Fruit fly (Drosophila melanogaster): Measurements from ENCODE around the gene Zif.
A peak's percentile ranks its signal among the peaks of the same experiment; 100 is the strongest.

The Zif gene

DNA sequence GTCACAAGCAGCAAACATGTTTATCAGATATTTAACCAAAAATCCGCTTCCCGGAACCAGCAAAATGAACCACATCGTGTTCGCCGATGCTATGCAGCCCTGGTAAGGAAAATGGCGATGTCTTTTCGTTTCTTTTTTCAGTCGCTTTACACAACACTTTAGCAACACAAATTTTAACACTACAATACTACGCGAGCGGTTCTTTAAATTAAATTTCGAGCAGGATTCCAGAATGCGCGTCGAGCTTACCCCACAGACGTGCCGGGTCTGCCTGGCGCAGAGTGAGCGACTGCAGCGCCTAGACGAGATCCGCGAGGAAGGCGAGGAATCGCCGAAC is at the start of gene Zif:
Zif (plus strand) TSS at position 34 of the 337 bp plus-strand sequence.
- peak; percentile 35 for TF ChIP-seq CG1620 (GFP tag; optimal IDR thresholded peaks at IDR 0.05)
- no peak for TF ChIP-seq CG11617 (GFP tag; optimal IDR thresholded peaks at IDR 0.05)
- TF ChIP-seq cnc (optimal IDR thresholded peaks at IDR 0.05): no peak
- TF ChIP-seq bab1 (GFP tag; optimal IDR thresholded peaks at IDR 0.05): peak; percentile 24
- peak; percentile 33 for TF ChIP-seq CG7045 (GFP tag; optimal IDR thresholded peaks at IDR 0.05)
- TF ChIP-seq kay (GFP tag; ENCODE audit: borderline replicate concordance): peak; percentile 47
- peak; percentile 36 for TF ChIP-seq CG7101 (tag; optimal IDR thresholded peaks at IDR 0.05)
- peak; percentile 59 for TF ChIP-seq pad (GFP tag; optimal IDR thresholded peaks at IDR 0.05)
- no peak for TF ChIP-seq Clk (GFP tag; optimal IDR thresholded peaks at IDR 0.05)
- no peak for TF ChIP-seq CG5204 (GFP tag; optimal IDR thresholded peaks at IDR 0.05)
- peak; percentile 13 for TF ChIP-seq CG33017 (tag; optimal IDR thresholded peaks at IDR 0.05)
- peak; percentile 6 for TF ChIP-seq cic (GFP tag; optimal IDR thresholded peaks at IDR 0.05)
- TF ChIP-seq toe (GFP tag; optimal IDR thresholded peaks at IDR 0.05): peak; percentile 5
- TF ChIP-seq Mnt (GFP tag; optimal IDR thresholded peaks at IDR 0.05): no peak
- TF ChIP-seq ovo (GFP tag; optimal IDR thresholded peaks at IDR 0.05): no peak
- TF ChIP-seq CG12768 (GFP tag; optimal IDR thresholded peaks at IDR 0.05): peak; percentile 50
- TF ChIP-seq CG14711 (tag; optimal IDR thresholded peaks at IDR 0.05): peak; percentile 21
- TF ChIP-seq tj (GFP tag; optimal IDR thresholded peaks at IDR 0.05): peak; percentile 2
- TF ChIP-seq Crg-1 (GFP tag; optimal IDR thresholded peaks at IDR 0.05): peak; percentile 62
- TF ChIP-seq Hr96 (GFP tag; optimal IDR thresholded peaks at IDR 0.05): peak; percentile 1

DNA sequence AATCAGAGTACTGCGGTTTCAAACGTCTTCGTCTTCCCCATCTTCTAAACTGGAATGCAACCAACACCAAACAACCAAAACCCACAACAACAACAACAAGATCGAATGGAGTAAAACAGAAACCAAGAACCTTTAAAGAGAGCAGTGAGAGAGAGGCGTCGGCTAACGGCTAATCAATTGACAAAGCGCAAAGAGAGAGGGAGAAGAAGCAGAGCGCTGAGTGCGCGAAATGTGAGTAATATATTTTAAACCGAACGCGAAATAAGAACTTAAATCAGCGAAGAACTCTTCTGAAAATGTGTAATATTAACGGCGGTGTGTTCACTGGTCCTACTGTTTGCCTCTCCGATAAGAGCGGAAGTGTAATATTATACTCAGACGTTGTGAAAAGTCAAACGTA is 49.3 kb upstream of the Zif start:
- TF ChIP-seq tj (GFP tag; optimal IDR thresholded peaks at IDR 0.05) (peak; percentile 95), CG12768 (GFP tag; optimal IDR thresholded peaks at IDR 0.05) (no peak)

DNA sequence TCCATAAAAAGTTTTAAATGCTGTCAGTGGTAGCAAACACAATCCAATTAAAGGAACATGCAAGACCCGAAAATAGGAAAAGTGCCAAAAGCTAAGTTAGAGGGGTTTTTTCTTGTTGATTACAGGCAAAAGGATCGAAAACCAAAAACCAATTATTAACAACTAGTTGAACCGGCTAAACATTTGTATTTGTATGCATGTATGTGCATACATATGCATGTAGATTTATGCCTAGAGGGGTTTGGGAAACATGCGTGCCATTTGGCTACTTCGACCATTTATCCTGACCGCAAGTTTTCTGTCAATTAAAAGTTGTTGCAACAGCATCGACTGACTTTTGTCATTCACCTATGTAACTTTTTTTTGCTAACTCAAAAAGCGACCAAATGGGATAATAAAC is 48.4 kb upstream of the Zif start:
- no peak for TF ChIP-seq tj (GFP tag; optimal IDR thresholded peaks at IDR 0.05)
- no peak for TF ChIP-seq Mnt (GFP tag; optimal IDR thresholded peaks at IDR 0.05)
- no peak for TF ChIP-seq bab1 (GFP tag; optimal IDR thresholded peaks at IDR 0.05)
- no peak for TF ChIP-seq cic (GFP tag; optimal IDR thresholded peaks at IDR 0.05)
- no peak for TF ChIP-seq CG5204 (GFP tag; optimal IDR thresholded peaks at IDR 0.05)
- TF ChIP-seq CG33017 (tag; optimal IDR thresholded peaks at IDR 0.05): no peak
- no peak for TF ChIP-seq ovo (GFP tag; optimal IDR thresholded peaks at IDR 0.05)
- no peak for TF ChIP-seq CG12768 (GFP tag; optimal IDR thresholded peaks at IDR 0.05)

DNA sequence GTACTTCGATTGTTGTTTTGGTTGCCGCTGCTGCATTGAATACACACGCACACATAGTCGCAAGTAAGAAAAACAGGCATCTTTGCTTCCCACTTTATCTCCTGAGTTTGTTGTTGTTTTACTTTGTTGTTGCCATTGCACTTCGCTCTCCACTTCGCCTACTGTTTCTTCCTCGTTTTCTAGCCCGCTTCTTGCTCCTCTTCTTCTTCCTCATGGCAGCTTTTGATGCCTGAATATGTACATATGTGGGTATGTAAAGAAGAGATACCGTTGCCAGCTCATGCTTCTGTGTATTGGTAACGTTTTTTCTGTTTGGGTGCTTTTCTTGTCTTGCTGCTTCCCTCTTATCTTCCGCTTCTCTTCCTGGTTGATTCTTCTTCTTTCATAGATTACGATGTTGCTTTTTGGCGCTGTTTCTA is 47.7 kb upstream of the Zif start:
- TF ChIP-seq ovo (GFP tag; optimal IDR thresholded peaks at IDR 0.05): peak; percentile 43
- no peak for TF ChIP-seq cnc (optimal IDR thresholded peaks at IDR 0.05)
- TF ChIP-seq Mnt (GFP tag; optimal IDR thresholded peaks at IDR 0.05): peak; percentile 43
- TF ChIP-seq CG1620 (GFP tag; optimal IDR thresholded peaks at IDR 0.05): no peak
- TF ChIP-seq toe (GFP tag; optimal IDR thresholded peaks at IDR 0.05): no peak
- peak; percentile 6 for TF ChIP-seq pad (GFP tag; optimal IDR thresholded peaks at IDR 0.05)
- no peak for TF ChIP-seq Clk (GFP tag; optimal IDR thresholded peaks at IDR 0.05)
- peak; percentile 67 for TF ChIP-seq cic (GFP tag; optimal IDR thresholded peaks at IDR 0.05)
- no peak for TF ChIP-seq CG7045 (GFP tag; optimal IDR thresholded peaks at IDR 0.05)
- TF ChIP-seq CG12768 (GFP tag; optimal IDR thresholded peaks at IDR 0.05): peak; percentile 37
- no peak for TF ChIP-seq CG7101 (tag; optimal IDR thresholded peaks at IDR 0.05)
- no peak for TF ChIP-seq tj (GFP tag; optimal IDR thresholded peaks at IDR 0.05)
- TF ChIP-seq kay (GFP tag; ENCODE audit: borderline replicate concordance): peak; percentile 95
- no peak for TF ChIP-seq Crg-1 (GFP tag; optimal IDR thresholded peaks at IDR 0.05)
- TF ChIP-seq bab1 (GFP tag; optimal IDR thresholded peaks at IDR 0.05): no peak
- no peak for TF ChIP-seq CG5204 (GFP tag; optimal IDR thresholded peaks at IDR 0.05)
- TF ChIP-seq CG14711 (tag; optimal IDR thresholded peaks at IDR 0.05): no peak
- TF ChIP-seq Hr96 (GFP tag; optimal IDR thresholded peaks at IDR 0.05): no peak
- no peak for TF ChIP-seq CG11617 (GFP tag; optimal IDR thresholded peaks at IDR 0.05)
- TF ChIP-seq CG33017 (tag; optimal IDR thresholded peaks at IDR 0.05): no peak

DNA sequence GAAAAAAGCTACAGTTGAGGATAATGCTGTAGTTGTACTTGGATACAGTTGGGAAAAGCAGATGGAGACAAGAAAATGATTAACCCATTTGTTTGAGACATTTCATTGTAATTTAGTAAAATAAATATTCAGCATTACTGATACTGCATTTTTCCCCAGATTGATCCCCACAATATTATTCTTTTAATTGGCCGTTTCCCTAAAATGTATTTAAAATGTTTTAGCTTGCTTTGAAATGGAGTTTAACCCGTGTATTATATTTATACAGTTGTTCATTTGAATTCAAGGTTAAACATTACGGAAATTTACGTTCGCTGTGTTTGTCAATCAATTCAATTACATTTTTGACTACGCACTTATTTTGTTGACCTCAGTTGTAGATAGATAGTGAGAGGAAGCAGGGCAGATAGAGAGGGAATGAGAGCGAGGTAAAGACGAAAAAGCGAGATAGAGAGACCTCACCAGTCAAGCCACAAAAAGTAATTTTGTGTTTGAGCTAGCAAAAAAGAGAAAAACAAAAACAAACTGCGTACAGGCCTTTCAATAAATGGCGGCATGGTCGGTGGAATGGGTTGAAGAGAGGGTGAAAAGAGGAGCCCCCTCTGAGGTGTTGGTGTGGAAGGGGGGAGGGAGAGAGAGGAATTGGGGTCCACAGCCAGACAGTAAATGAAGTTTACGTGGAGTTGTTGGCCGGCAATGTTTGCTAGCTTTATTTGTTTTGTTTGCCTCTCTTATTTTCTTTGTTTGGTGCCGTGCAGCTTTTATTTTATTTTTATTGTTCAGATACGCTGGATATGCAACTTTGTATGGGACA is 46.3 kb upstream of the Zif start:
- TF ChIP-seq Clk (GFP tag; optimal IDR thresholded peaks at IDR 0.05) (no peak), Mnt (GFP tag; optimal IDR thresholded peaks at IDR 0.05) (no peak), CG12768 (GFP tag; optimal IDR thresholded peaks at IDR 0.05) (peak; percentile 25), CG14711 (tag; optimal IDR thresholded peaks at IDR 0.05) (peak; percentile 2), CG1620 (GFP tag; optimal IDR thresholded peaks at IDR 0.05) (no peak), CG11617 (GFP tag; optimal IDR thresholded peaks at IDR 0.05) (peak; percentile 41), bab1 (GFP tag; optimal IDR thresholded peaks at IDR 0.05) (peak; percentile 8), cnc (optimal IDR thresholded peaks at IDR 0.05) (no peak), CG7101 (tag; optimal IDR thresholded peaks at IDR 0.05) (peak; percentile 19), CG5204 (GFP tag; optimal IDR thresholded peaks at IDR 0.05) (no peak), Hr96 (GFP tag; optimal IDR thresholded peaks at IDR 0.05) (peak; percentile 14), tj (GFP tag; optimal IDR thresholded peaks at IDR 0.05) (peak; percentile 74), pad (GFP tag; optimal IDR thresholded peaks at IDR 0.05) (peak; percentile 12), CG7045 (GFP tag; optimal IDR thresholded peaks at IDR 0.05) (peak; percentile 4), CG33017 (tag; optimal IDR thresholded peaks at IDR 0.05) (peak; percentile 8)

DNA sequence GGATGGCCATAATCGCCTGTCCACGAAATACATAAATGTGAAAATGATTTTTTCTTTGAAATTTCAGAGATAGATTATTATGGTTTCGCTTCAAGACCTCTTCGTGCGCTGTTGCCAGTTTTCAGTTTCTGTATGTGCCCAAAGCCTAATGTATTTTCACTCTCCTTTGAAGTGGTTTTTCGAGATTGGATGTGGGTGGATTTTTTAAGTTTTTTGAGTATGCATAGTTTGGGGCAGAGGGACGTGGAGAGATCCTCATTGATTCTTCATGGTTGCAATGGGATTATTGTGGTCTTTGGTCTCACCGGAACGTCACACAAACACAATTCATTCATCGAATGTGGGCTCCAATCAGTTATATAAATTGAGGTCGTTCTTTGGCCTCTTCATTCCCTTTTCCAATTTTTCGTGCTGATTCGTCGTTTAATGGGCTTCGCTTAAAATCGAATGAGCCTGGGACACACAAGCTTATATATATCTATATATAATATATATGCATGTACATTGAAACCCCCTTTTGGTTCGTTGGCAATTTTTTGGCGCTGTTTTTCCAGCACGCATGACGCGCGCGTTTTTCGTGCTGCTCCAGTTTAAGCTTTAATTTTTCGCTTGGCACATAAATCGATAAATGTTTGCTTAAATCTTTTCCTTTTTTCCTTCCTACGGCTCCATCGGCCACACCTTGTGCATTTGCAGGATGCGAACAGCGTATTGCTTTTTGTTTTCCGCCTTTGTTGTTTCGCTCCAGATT is 45.3 kb upstream of the Zif start:
- TF ChIP-seq Mnt (GFP tag; optimal IDR thresholded peaks at IDR 0.05): no peak
- TF ChIP-seq tj (GFP tag; optimal IDR thresholded peaks at IDR 0.05): peak; percentile 54
